Worm (Caenorhabditis elegans): Measurements from ENCODE around the gene F41G4.7.

ce11 chrX:16792700-16793176 is 43.5 kb downstream of the F41G4.7 start, which contains the start of gene got-1.2:
- TF ChIP-seq ceh-22 (tag; optimal IDR thresholded peaks at IDR 0.05) (no peak), gmeb-2 (tag; optimal IDR thresholded peaks at IDR 0.05) (no peak), madf-2 (tag; optimal IDR thresholded peaks at IDR 0.05) (no peak), Y22D7AL.16 (tag; optimal IDR thresholded peaks at IDR 0.05) (no peak), K09A11.1 (tag; optimal IDR thresholded peaks at IDR 0.05; ENCODE audit: insufficient read depth) (no peak), dve-1 (tag; optimal IDR thresholded peaks at IDR 0.05) (no peak), ceh-34 (tag; optimal IDR thresholded peaks at IDR 0.05) (no peak), nhr-11 (tag; optimal IDR thresholded peaks at IDR 0.05) (no peak)
